Fruit fly (Drosophila melanogaster): ENCODE measurements around the gene Nepl21.

dm6 chr3R:28901468-28902163, 18.1 kb downstream of the Nepl21 start:
- TF ChIP-seq CG8478 (optimal IDR thresholded peaks at IDR 0.05) (no peak), CTCF (optimal IDR thresholded peaks at IDR 0.05) (no peak)
